Fruit fly (Drosophila melanogaster) whole organism, embryonic: ENCODE results near the gene CG5641.

Experiments used
- Adf1 ChIP-seq: fragments of 200-800 bp; sonication (Bioruptor generic); IDR thresholded peaks from 2 replicates; pipeline ENCODE4 v1.3.6; 2022; ENCODE audit warnings: missing biosample characterization, missing genetic modification characterization
- BEAF-32 ChIP-seq: fragments of 200-800 bp; sonication (Bioruptor generic); optimal IDR thresholded peaks from 3 replicates; lab custom pipeline; 2017; ENCODE audit warnings: missing biosample characterization, missing genetic modification characterization, mild to moderate bottlenecking, moderate library complexity, missing genetic modification reagents
- Bteb2 ChIP-seq: fragments of 200-800 bp; sonication (Bioruptor generic); optimal IDR thresholded peaks from 2 replicates; lab custom pipeline; 2016; ENCODE audit warnings: missing biosample characterization, missing genetic modification characterization
- CG10565 ChIP-seq: fragments of 200-800 bp; sonication (Bioruptor generic); optimal IDR thresholded peaks from 3 replicates; lab custom pipeline; 2016; ENCODE audit warnings: missing biosample characterization, mild to moderate bottlenecking, missing genetic modification characterization
- CG12391 ChIP-seq: fragments of 200-800 bp; sonication (Bioruptor generic); optimal IDR thresholded peaks from 3 replicates; lab custom pipeline; 2018; ENCODE audit warnings: missing biosample characterization, mild to moderate bottlenecking, missing genetic modification characterization, moderate library complexity
- CG12942 ChIP-seq: fragments of 200-800 bp; sonication (Bioruptor generic); optimal IDR thresholded peaks from 3 replicates; lab custom pipeline; 2016; ENCODE audit warnings: missing biosample characterization, missing genetic modification characterization
- CG13287 ChIP-seq: fragments of 200-800 bp; sonication (Bioruptor generic); IDR thresholded peaks from 2 replicates; pipeline ENCODE4 v1.3.6; 2022; ENCODE audit warnings: missing biosample characterization, missing genetic modification characterization; ENCODE audit not compliant: partially characterized antibody
- CG14014 ChIP-seq: fragments of 200-800 bp; sonication (Bioruptor generic); IDR thresholded peaks from 2 replicates; pipeline ENCODE4 v1.3.6; 2022; ENCODE audit warnings: missing biosample characterization, missing genetic modification characterization
- CG14710 ChIP-seq: fragments of 200-800 bp; sonication (Bioruptor generic); optimal IDR thresholded peaks from 3 replicates; lab custom pipeline; 2019; ENCODE audit warnings: missing biosample characterization, mild to moderate bottlenecking, missing genetic modification characterization, moderate library complexity
- CG17328 ChIP-seq: fragments of 200-800 bp; sonication (Bioruptor generic); IDR thresholded peaks from 2 replicates; pipeline ENCODE4 v1.3.6; 2022; ENCODE audit warnings: missing biosample characterization, missing genetic modification characterization
- CG33213 ChIP-seq: fragments of 200-800 bp; sonication (Bioruptor generic); optimal IDR thresholded peaks from 3 replicates; lab custom pipeline; 2016; ENCODE audit warnings: missing biosample characterization, missing genetic modification characterization
- CG34422 ChIP-seq: fragments of 200-800 bp; sonication (Bioruptor generic); IDR thresholded peaks from 3 replicates; pipeline ENCODE4 v1.3.6; 2022; ENCODE audit warnings: missing biosample characterization, missing genetic modification characterization
- CG3838 ChIP-seq: fragments of 200-800 bp; sonication (Bioruptor generic); optimal IDR thresholded peaks from 3 replicates; lab custom pipeline; 2016; ENCODE audit warnings: missing biosample characterization, missing genetic modification characterization
- CG8388 ChIP-seq: fragments of 200-800 bp; sonication (Bioruptor generic); optimal IDR thresholded peaks from 2 replicates; lab custom pipeline; 2019; ENCODE audit warnings: missing biosample characterization, mild to moderate bottlenecking, missing genetic modification characterization, moderate library complexity
- CG8478 ChIP-seq: fragments of >200 bp; optimal IDR thresholded peaks from 2 replicates; lab custom pipeline; 2018
- CG9797 ChIP-seq: fragments of 200-800 bp; sonication (Bioruptor generic); optimal IDR thresholded peaks from 3 replicates; lab custom pipeline; 2018; ENCODE audit warnings: missing biosample characterization, mild to moderate bottlenecking, missing genetic modification characterization
- CHES-1-like ChIP-seq: fragments of 200-800 bp; sonication (Bioruptor generic); optimal IDR thresholded peaks from 2 replicates; lab custom pipeline; 2016; ENCODE audit warnings: missing biosample characterization, missing genetic modification characterization
- CrebB ChIP-seq: fragments of 200-800 bp; sonication (Bioruptor generic); optimal IDR thresholded peaks from 3 replicates; lab custom pipeline; 2018; ENCODE audit warnings: missing biosample characterization, mild to moderate bottlenecking, missing genetic modification characterization
- Dad ChIP-seq: fragments of 200-800 bp; sonication (Bioruptor generic); optimal IDR thresholded peaks from 3 replicates; lab custom pipeline; 2016; ENCODE audit warnings: missing biosample characterization, missing genetic modification characterization
- Dp ChIP-seq: fragments of 200-800 bp; sonication (Bioruptor generic); optimal IDR thresholded peaks from 2 replicates; lab custom pipeline; 2018; ENCODE audit warnings: missing biosample characterization, mild to moderate bottlenecking, missing genetic modification characterization, moderate library complexity
- Fer1 ChIP-seq: fragments of 200-800 bp; sonication (Bioruptor generic); optimal IDR thresholded peaks from 2 replicates; lab custom pipeline; 2017; ENCODE audit warnings: missing biosample characterization, mild to moderate bottlenecking, missing genetic modification characterization
- Hr39 ChIP-seq: fragments of >200 bp; optimal IDR thresholded peaks from 2 replicates; lab custom pipeline; 2017
- Jarid2 ChIP-seq: fragments of 200-800 bp; sonication (Bioruptor generic); optimal IDR thresholded peaks from 3 replicates; lab custom pipeline; 2017; ENCODE audit warnings: mild to moderate bottlenecking, missing biosample characterization, missing genetic modification reagents, missing genetic modification characterization
- MTF-1 ChIP-seq: fragments of 200-800 bp; sonication (Bioruptor generic); optimal IDR thresholded peaks from 2 replicates; lab custom pipeline; 2018; ENCODE audit warnings: missing biosample characterization, mild to moderate bottlenecking, missing genetic modification characterization, borderline replicate concordance
- Mrtf ChIP-seq: fragments of 200-800 bp; sonication (Bioruptor generic); IDR thresholded peaks from 3 replicates; pipeline ENCODE4 v1.3.6; 2022; ENCODE audit warnings: missing biosample characterization, missing genetic modification characterization
- Neu2 ChIP-seq: fragments of 200-800 bp; sonication (Bioruptor generic); optimal IDR thresholded peaks from 3 replicates; lab custom pipeline; 2016; ENCODE audit warnings: missing biosample characterization, missing genetic modification characterization, borderline replicate concordance
- Nf-YA ChIP-seq: fragments of 200-800 bp; sonication (Bioruptor generic); IDR thresholded peaks from 2 replicates; pipeline ENCODE4 v1.3.6; 2022; ENCODE audit warnings: missing biosample characterization, missing genetic modification characterization
- Nf-YC ChIP-seq: fragments of 200-800 bp; optimal IDR thresholded peaks from 3 replicates; lab custom pipeline; 2019; ENCODE audit warnings: missing biosample characterization, mild to moderate bottlenecking, missing genetic modification characterization, moderate library complexity
- Ravus ChIP-seq: fragments of 200-800 bp; sonication (Bioruptor generic); IDR thresholded peaks from 2 replicates; pipeline ENCODE4 v1.3.6; 2022; ENCODE audit warnings: missing biosample characterization, missing genetic modification characterization
- Sox100B ChIP-seq: fragments of 200-800 bp; sonication (Bioruptor generic); optimal IDR thresholded peaks from 3 replicates; lab custom pipeline; 2018; ENCODE audit warnings: missing biosample characterization, mild to moderate bottlenecking, missing genetic modification characterization
- TFAM ChIP-seq: fragments of 200-800 bp; sonication (Bioruptor generic); optimal IDR thresholded peaks from 2 replicates; lab custom pipeline; 2017; ENCODE audit warnings: missing biosample characterization, missing genetic modification characterization, inconsistent platforms
- Xbp1 ChIP-seq: fragments of 200-800 bp; sonication (Bioruptor generic); optimal IDR thresholded peaks from 3 replicates; lab custom pipeline; 2016; ENCODE audit warnings: missing biosample characterization, mild to moderate bottlenecking, missing genetic modification characterization
- ci ChIP-seq: fragments of 200-800 bp; sonication (Bioruptor generic); IDR thresholded peaks from 3 replicates; pipeline ENCODE4 v1.3.6; 2022; ENCODE audit warnings: missing biosample characterization, missing genetic modification characterization
- crc ChIP-seq: fragments of 200-800 bp; sonication (Bioruptor generic); optimal IDR thresholded peaks from 2 replicates; lab custom pipeline; 2016; ENCODE audit warnings: missing biosample characterization, missing genetic modification characterization
- dm ChIP-seq: fragments of 200-800 bp; sonication (Bioruptor generic); optimal IDR thresholded peaks from 3 replicates; lab custom pipeline; 2016; ENCODE audit warnings: missing biosample characterization, missing genetic modification characterization
- dysf ChIP-seq: fragments of 200-800 bp; sonication (Bioruptor generic); IDR thresholded peaks from 3 replicates; pipeline ENCODE4 v1.3.6; 2022; ENCODE audit warnings: missing biosample characterization, missing genetic modification characterization
- eve ChIP-seq, 2 experiments: fragments of >200 bp; optimal IDR thresholded peaks; 2 replicates each; lab custom pipeline; 2017; ENCODE audit warnings: missing biosample characterization in 2 of 2, missing genetic modification characterization in 2 of 2
- fd102C ChIP-seq: fragments of 200-800 bp; sonication (Bioruptor generic); optimal IDR thresholded peaks from 2 replicates; lab custom pipeline; 2018; ENCODE audit warnings: missing biosample characterization, mild to moderate bottlenecking, missing genetic modification characterization, moderate library complexity
- fd64A ChIP-seq: fragments of 200-800 bp; sonication (Bioruptor generic); optimal IDR thresholded peaks from 3 replicates; lab custom pipeline; 2018; ENCODE audit warnings: missing biosample characterization, mild to moderate bottlenecking, missing genetic modification characterization
- gce ChIP-seq: fragments of 200-800 bp; sonication (Bioruptor generic); IDR thresholded peaks from 3 replicates; pipeline ENCODE4 v1.3.6; 2022; ENCODE audit warnings: missing biosample characterization, missing genetic modification characterization
- h ChIP-seq: fragments of >200 bp; optimal IDR thresholded peaks from 2 replicates; lab custom pipeline; 2017
- hb ChIP-seq: fragments of 200-800 bp; sonication (Bioruptor generic); IDR thresholded peaks from 3 replicates; pipeline ENCODE4 v1.3.6; 2022; ENCODE audit warnings: missing biosample characterization, missing genetic modification characterization; ENCODE audit not compliant: partially characterized antibody
- insv ChIP-seq, 2 experiments: fragments of 200-800 bp; sonication (Bioruptor generic); optimal IDR thresholded peaks; 3 replicates each; lab custom pipeline; 2016 to 2018; ENCODE audit warnings: missing biosample characterization in 2 of 2, missing genetic modification characterization in 2 of 2
- ken ChIP-seq: fragments of 200-800 bp; sonication (Bioruptor generic); IDR thresholded peaks from 3 replicates; pipeline ENCODE4 v1.3.6; 2022; ENCODE audit warnings: missing biosample characterization, missing genetic modification characterization
- luna ChIP-seq: fragments of 200-800 bp; sonication (Bioruptor generic); optimal IDR thresholded peaks from 2 replicates; lab custom pipeline; 2016; ENCODE audit warnings: missing biosample characterization, missing genetic modification characterization
- nerfin-2 ChIP-seq: fragments of 200-800 bp; sonication (Bioruptor generic); IDR thresholded peaks from 2 replicates; pipeline ENCODE4 v1.3.6; 2022; ENCODE audit warnings: missing biosample characterization, missing genetic modification characterization; ENCODE audit not compliant: partially characterized antibody
- seq ChIP-seq: fragments of 200-800 bp; sonication (Bioruptor generic); IDR thresholded peaks from 2 replicates; pipeline ENCODE4 v1.3.6; 2022; ENCODE audit warnings: missing biosample characterization, missing genetic modification characterization
- sima ChIP-seq: fragments of 200-800 bp; sonication (Bioruptor generic); optimal IDR thresholded peaks from 2 replicates; lab custom pipeline; 2016; ENCODE audit warnings: missing biosample characterization, missing genetic modification characterization
- slbo ChIP-seq: fragments of 200-800 bp; sonication (Bioruptor generic); IDR thresholded peaks from 2 replicates; pipeline ENCODE4 v1.3.6; 2022; ENCODE audit warnings: missing biosample characterization, missing genetic modification characterization
- slp2 ChIP-seq: fragments of 200-800 bp; sonication (Bioruptor generic); optimal IDR thresholded peaks from 2 replicates; lab custom pipeline; 2016; ENCODE audit warnings: missing biosample characterization, missing genetic modification characterization
- sqz ChIP-seq: fragments of 200-800 bp; sonication (Bioruptor generic); optimal IDR thresholded peaks from 3 replicates; lab custom pipeline; 2018; ENCODE audit warnings: missing biosample characterization, mild to moderate bottlenecking, missing genetic modification characterization
- trem ChIP-seq: fragments of 200-800 bp; optimal IDR thresholded peaks from 3 replicates; lab custom pipeline; 2019; ENCODE audit warnings: missing biosample characterization, mild to moderate bottlenecking, missing genetic modification characterization, moderate library complexity
- tup ChIP-seq: fragments of 200-800 bp; sonication (Bioruptor generic); optimal IDR thresholded peaks from 2 replicates; lab custom pipeline; 2016; ENCODE audit warnings: missing biosample characterization, mild to moderate bottlenecking, missing genetic modification characterization, moderate library complexity

The CG5641 gene

dm6 chr3R:12431030-12431489 lies 2.0 kb upstream of the CG5641 start, which contains the start of gene Prosalpha2 (continued):
- TF ChIP-seq Nf-YA (GFP tag; lab: Robert Waterston, UW) = no peak
- no peak for TF ChIP-seq Bteb2 (GFP tag; lab: Kevin White, UChicago)
- no peak for TF ChIP-seq TFAM (GFP tag; lab: Kevin White, UChicago)
- no peak for TF ChIP-seq Jarid2 (GFP tag; lab: Kevin White, UChicago)
- TF ChIP-seq Xbp1 (GFP tag; lab: Kevin White, UChicago) = no peak
- no peak for TF ChIP-seq dm (GFP tag; lab: Kevin White, UChicago)
- TF ChIP-seq CG14710 (tag; lab: Kevin White, UChicago) = peak; percentile 80
- no peak for TF ChIP-seq eve (GFP tag; optimal IDR thresholded peaks at IDR 0.05; lab: Kevin White, UChicago)
- no peak for TF ChIP-seq Mrtf (GFP tag; lab: Robert Waterston, UW)
- TF ChIP-seq Nf-YC (tag; lab: Kevin White, UChicago) = peak; percentile 30
- no peak for TF ChIP-seq ci (GFP tag; lab: Robert Waterston, UW)
- no peak for TF ChIP-seq Sox100B (GFP tag; lab: Kevin White, UChicago)
- peak; percentile 32; the same call in 1 of the 3 replicates for TF ChIP-seq dysf (GFP tag; lab: Robert Waterston, UW)
- no peak for TF ChIP-seq MTF-1 (GFP tag; lab: Kevin White, UChicago)
- no peak for TF ChIP-seq gce (GFP tag; lab: Robert Waterston, UW)
- TF ChIP-seq CG33213 (GFP tag; lab: Kevin White, UChicago) = peak; percentile 5
- no peak for TF ChIP-seq crc
- TF ChIP-seq CG12942 (GFP tag; lab: Kevin White, UChicago) = no peak
- peak; percentile 21 for TF ChIP-seq Fer1 (GFP tag; lab: Kevin White, UChicago)
- TF ChIP-seq Adf1 = no peak
- peak; percentile 80 for TF ChIP-seq trem (tag; lab: Kevin White, UChicago)
- TF ChIP-seq CG3838 (GFP tag; lab: Kevin White, UChicago) = no peak
- TF ChIP-seq slbo = peak; percentile 39
- no peak for TF ChIP-seq CG14014 (GFP tag; lab: Robert Waterston, UW)
- no peak for TF ChIP-seq CHES-1-like (GFP tag; lab: Kevin White, UChicago)
- TF ChIP-seq fd64A = no peak
- no peak for TF ChIP-seq Dad
- no peak for TF ChIP-seq luna (GFP tag; lab: Kevin White, UChicago)
- TF ChIP-seq slp2 = no peak
- no peak for TF ChIP-seq nerfin-2
- TF ChIP-seq CG34422 (GFP tag; lab: Robert Waterston, UW) = no peak
- TF ChIP-seq ken = no peak
- TF ChIP-seq fd102C (GFP tag; lab: Kevin White, UChicago) = no peak
- TF ChIP-seq CG8478 (lab: Kevin White, UChicago) = no peak
- no peak for TF ChIP-seq hb (GFP tag; lab: Robert Waterston, UW)
- no peak for TF ChIP-seq Neu2 (GFP tag; lab: Kevin White, UChicago)
- no peak; the same call in 1 of the 2 replicates for TF ChIP-seq CG13287 (GFP tag; lab: Robert Waterston, UW)
- TF ChIP-seq seq (GFP tag; lab: Robert Waterston, UW) = no peak
- no peak for TF ChIP-seq CG10565 (GFP tag; lab: Kevin White, UChicago)
- TF ChIP-seq CG17328 (GFP tag; lab: Robert Waterston, UW) = no peak
- TF ChIP-seq tup = no peak
- TF ChIP-seq CG9797 = peak; percentile 84
- TF ChIP-seq Dp = peak; percentile 55
- peak in 1 of 2 experiments; percentile 31 for TF ChIP-seq insv (GFP tag; optimal IDR thresholded peaks at IDR 0.05; lab: Kevin White, UChicago)
- peak; percentile 34 for TF ChIP-seq BEAF-32 (GFP tag; lab: Kevin White, UChicago)
- no peak for TF ChIP-seq CrebB
- no peak for TF ChIP-seq Ravus (GFP tag; lab: Robert Waterston, UW)
- peak; percentile 1 for TF ChIP-seq CG12391 (tag; lab: Kevin White, UChicago)
- no peak for TF ChIP-seq Hr39 (lab: Kevin White, UChicago)
- TF ChIP-seq CG8388 = no peak
- TF ChIP-seq sqz (GFP tag; lab: Kevin White, UChicago) = no peak
- TF ChIP-seq h (lab: Kevin White, UChicago) = no peak
- TF ChIP-seq sima (GFP tag; lab: Kevin White, UChicago) = no peak
